Worm (Caenorhabditis elegans) whole organism, L1 larva: ENCODE measurements around the gene F47B8.3.

Experiments used
- C04F5.9 ChIP-seq: sonication (generic microtip); optimal IDR thresholded peaks from 2 replicates; lab custom pipeline; 2016; ENCODE audit warnings: missing genetic modification characterization, missing compliant biosample characterization
- C16A3.4 ChIP-seq: fragments of 150-350 bp; optimal IDR thresholded peaks from 2 replicates; lab custom pipeline; 2014; ENCODE audit warnings: missing biosample characterization, missing genetic modification characterization
- F16B12.6 ChIP-seq: fragments of 150-350 bp; optimal IDR thresholded peaks from 2 replicates; lab custom pipeline; 2014; ENCODE audit warnings: missing biosample characterization, missing genetic modification characterization
- Y116A8C.19 ChIP-seq: sonication (generic microtip); optimal IDR thresholded peaks from 2 replicates; lab custom pipeline; 2016; ENCODE audit warnings: missing compliant biosample characterization, missing genetic modification characterization, borderline replicate concordance
- aly-2 ChIP-seq: fragments of 150-350 bp; optimal IDR thresholded peaks from 2 replicates; lab custom pipeline; 2014; ENCODE audit warnings: missing biosample characterization, missing genetic modification characterization
- ama-1 ChIP-seq: fragments of 150-350 bp; optimal IDR thresholded peaks from 2 replicates; lab custom pipeline; 2014
- ceh-88 ChIP-seq: fragments of 200-800 bp; sonication (Bioruptor generic); IDR thresholded peaks from 2 replicates; pipeline ENCODE4 v1.3.6; 2022; ENCODE audit warnings: missing genetic modification characterization, missing compliant biosample characterization
- efl-1 ChIP-seq, 4 experiments: fragments of 150-350 bp; optimal IDR thresholded peaks in 3 of 4; peaks in 1 of 4; 1 replicate in 1 of 4; 2 replicates in 3 of 4; lab custom pipeline; 2014; ENCODE audit warnings: missing biosample characterization in 2 of 4, missing genetic modification characterization in 2 of 4, missing genetic modification reagents in 2 of 4
- efl-3 ChIP-seq: fragments of 200-800 bp; sonication (Bioruptor generic); optimal IDR thresholded peaks from 2 replicates; lab custom pipeline; 2018; ENCODE audit warnings: mild to moderate bottlenecking, missing genetic modification characterization, missing compliant biosample characterization
- egl-13 ChIP-seq: sonication (generic microtip); optimal IDR thresholded peaks from 2 replicates; lab custom pipeline; 2016; ENCODE audit warnings: missing genotype, missing genetic modification reagents, missing genetic modification characterization, missing compliant biosample characterization
- egl-27 ChIP-seq, 2 experiments: fragments of 150-350 bp in 1 of 2; sonication (generic microtip); optimal IDR thresholded peaks; 3 replicates each; lab custom pipeline; 2017 to 2018; ENCODE audit warnings: missing biosample characterization in 2 of 2, missing genetic modification characterization in 2 of 2, missing genetic modification reagents in 2 of 2
- elt-2 ChIP-seq: sonication (generic microtip); optimal IDR thresholded peaks from 2 replicates; lab custom pipeline; 2016; ENCODE audit warnings: missing genetic modification characterization, mild to moderate bottlenecking, inconsistent platforms, missing compliant biosample characterization, missing genetic modification reagents
- elt-3 ChIP-seq, 6 experiments: fragments of 150-350 bp in 1 of 6; sonication (generic microtip); optimal IDR thresholded peaks; 2 replicates each; lab custom pipeline; 2017 to 2018; ENCODE audit warnings: missing biosample characterization in 6 of 6, missing genetic modification characterization in 6 of 6, inconsistent platforms in 1 of 6
- fkh-8 ChIP-seq: sonication (generic microtip); optimal IDR thresholded peaks from 2 replicates; lab custom pipeline; 2016; ENCODE audit warnings: mild to moderate bottlenecking, missing genetic modification characterization, missing compliant biosample characterization
- grh-1 ChIP-seq: fragments of 200-800 bp; sonication (Bioruptor generic); IDR thresholded peaks from 2 replicates; pipeline ENCODE4 v1.3.6; 2022; ENCODE audit warnings: missing genetic modification reagents, missing genetic modification characterization, missing compliant biosample characterization
- hlh-4 ChIP-seq: sonication (generic microtip); optimal IDR thresholded peaks from 2 replicates; lab custom pipeline; 2016; ENCODE audit warnings: mild to moderate bottlenecking, missing genetic modification characterization, missing compliant biosample characterization
- irx-1 ChIP-seq: sonication (generic microtip); optimal IDR thresholded peaks from 2 replicates; lab custom pipeline; 2016; ENCODE audit warnings: missing genetic modification characterization, missing compliant biosample characterization
- isw-1 ChIP-seq: fragments of 200-800 bp; sonication (Bioruptor generic); IDR thresholded peaks from 2 replicates; pipeline ENCODE4 v1.3.6; 2022; ENCODE audit warnings: missing genetic modification characterization, missing compliant biosample characterization
- jun-1 ChIP-seq: fragments of 150-350 bp; optimal IDR thresholded peaks from 2 replicates; lab custom pipeline; 2014; ENCODE audit warnings: missing biosample characterization, missing genetic modification reagents, missing genetic modification characterization
- lin-13 ChIP-seq: fragments of 150-350 bp; optimal IDR thresholded peaks from 2 replicates; lab custom pipeline; 2014; ENCODE audit warnings: missing biosample characterization, missing genetic modification reagents, missing genetic modification characterization
- lin-14 ChIP-seq: fragments of 200-800 bp; sonication (Bioruptor generic); optimal IDR thresholded peaks from 2 replicates; lab custom pipeline; 2018; ENCODE audit warnings: mild to moderate bottlenecking, missing genetic modification characterization, moderate library complexity, missing compliant biosample characterization
- lin-15B ChIP-seq: fragments of 150-350 bp; sonication (generic microtip); optimal IDR thresholded peaks from 3 replicates; lab custom pipeline; 2014; ENCODE audit warnings: missing biosample characterization, missing genetic modification characterization
- lin-35 ChIP-seq, 2 experiments: fragments of 150-350 bp; optimal IDR thresholded peaks; 2 replicates each; lab custom pipeline; 2014; ENCODE audit warnings: missing biosample characterization in 2 of 2, missing genetic modification characterization in 2 of 2, missing genetic modification reagents in 2 of 2
- mab-9 ChIP-seq: fragments of 200-800 bp; sonication (Bioruptor generic); IDR thresholded peaks from 2 replicates; pipeline ENCODE4 v1.3.6; 2022; ENCODE audit warnings: missing genetic modification reagents, missing genetic modification characterization, missing compliant biosample characterization
- mep-1 ChIP-seq: fragments of 150-350 bp; optimal IDR thresholded peaks from 2 replicates; lab custom pipeline; 2014; ENCODE audit warnings: missing biosample characterization, missing genetic modification characterization
- nhr-11 ChIP-seq: fragments of 150-350 bp; optimal IDR thresholded peaks from 2 replicates; lab custom pipeline; 2014; ENCODE audit warnings: missing biosample characterization, missing genetic modification characterization
- nhr-28 ChIP-seq: fragments of 150-350 bp; optimal IDR thresholded peaks from 2 replicates; lab custom pipeline; 2014; ENCODE audit warnings: missing biosample characterization, missing genetic modification characterization
- nhr-76 ChIP-seq: sonication (generic microtip); optimal IDR thresholded peaks from 2 replicates; lab custom pipeline; 2017; ENCODE audit warnings: missing biosample characterization, missing genetic modification characterization
- nhr-77 ChIP-seq: fragments of 150-350 bp; optimal IDR thresholded peaks from 2 replicates; lab custom pipeline; 2014; ENCODE audit warnings: missing biosample characterization, missing genetic modification characterization
- nhr-84 ChIP-seq: sonication (generic microtip); optimal IDR thresholded peaks from 2 replicates; lab custom pipeline; 2017; ENCODE audit warnings: missing biosample characterization, missing genetic modification characterization
- nhr-85 ChIP-seq: sonication (generic microtip); peaks from one replicate; lab custom pipeline; 2016; ENCODE audit warnings: missing genetic modification characterization, inconsistent platforms, missing compliant biosample characterization
- pqm-1 ChIP-seq: sonication (generic microtip); optimal IDR thresholded peaks from 3 replicates; lab custom pipeline; 2017; ENCODE audit warnings: missing biosample characterization, missing genetic modification characterization
- rnt-1 ChIP-seq: sonication (generic microtip); optimal IDR thresholded peaks from 2 replicates; lab custom pipeline; 2016; ENCODE audit warnings: mild to moderate bottlenecking, missing genetic modification characterization, moderate library complexity, missing compliant biosample characterization
- skn-1 ChIP-seq: fragments of 150-350 bp; optimal IDR thresholded peaks from 2 replicates; lab custom pipeline; 2014; ENCODE audit warnings: missing biosample characterization, missing genetic modification characterization
- snpc-4 ChIP-seq: fragments of 150-350 bp; optimal IDR thresholded peaks from 2 replicates; lab custom pipeline; 2014; ENCODE audit warnings: missing biosample characterization, missing genetic modification characterization
- sox-4 ChIP-seq: sonication (generic microtip); optimal IDR thresholded peaks from 2 replicates; lab custom pipeline; 2016; ENCODE audit warnings: missing genetic modification characterization, missing compliant biosample characterization
- swsn-7 ChIP-seq: sonication (generic microtip); optimal IDR thresholded peaks from 2 replicates; lab custom pipeline; 2016; ENCODE audit warnings: missing genetic modification characterization, missing compliant biosample characterization
- unc-130 ChIP-seq: fragments of 150-350 bp; optimal IDR thresholded peaks from 2 replicates; lab custom pipeline; 2017; ENCODE audit warnings: missing biosample characterization, missing genetic modification characterization, inconsistent platforms
- unc-30 ChIP-seq: sonication (generic microtip); optimal IDR thresholded peaks from 2 replicates; lab custom pipeline; 2017; ENCODE audit warnings: missing biosample characterization, missing genetic modification characterization
- unc-62 ChIP-seq: fragments of 150-350 bp; optimal IDR thresholded peaks from 2 replicates; lab custom pipeline; 2014; ENCODE audit warnings: missing biosample characterization, missing genetic modification reagents, missing genetic modification characterization
- unc-86 ChIP-seq: sonication (generic microtip); optimal IDR thresholded peaks from 2 replicates; lab custom pipeline; 2016; ENCODE audit warnings: missing genetic modification characterization, missing compliant biosample characterization
- xbp-1 ChIP-seq: sonication (generic microtip); optimal IDR thresholded peaks from 2 replicates; lab custom pipeline; 2016; ENCODE audit warnings: missing genetic modification characterization, missing compliant biosample characterization
- zag-1 ChIP-seq: fragments of 150-350 bp; optimal IDR thresholded peaks from 2 replicates; lab custom pipeline; 2014; ENCODE audit warnings: missing biosample characterization, missing genetic modification characterization
- zip-4 ChIP-seq: fragments of 200-800 bp; sonication (Bioruptor generic); optimal IDR thresholded peaks from 2 replicates; lab custom pipeline; 2018; ENCODE audit warnings: mild to moderate bottlenecking, missing genetic modification characterization, moderate library complexity, missing compliant biosample characterization
- ztf-11 ChIP-seq, 2 experiments: sonication (generic microtip); optimal IDR thresholded peaks; 2 replicates each; lab custom pipeline; 2016 to 2017; ENCODE audit warnings: missing genetic modification characterization in 2 of 2, missing biosample characterization in 1 of 2, missing compliant biosample characterization in 1 of 2

F47B8.3 gene

ce11 chrV:14294396-14294795, 28.4 kb downstream of the F47B8.3 start, which contains the start of gene F14D7.9:
F14D7.9 (plus strand) TSS chrV:14294696.
- TF ChIP-seq nhr-28 (tag; lab: Kevin White, UChicago) (no peak), jun-1 (no peak), egl-13 (no peak), snpc-4 (no peak), zag-1 (tag; lab: Kevin White, UChicago) (no peak), skn-1 (tag; lab: Kevin White, UChicago) (no peak), nhr-85 (no peak), mab-9 (GFP tag; lab: Robert Waterston, UW) (no peak), nhr-76 (no peak), xbp-1 (tag; lab: Kevin White, UChicago) (no peak), sox-4 (no peak), unc-130 (tag; lab: Kevin White, UChicago) (no peak), C16A3.4 (no peak), nhr-77 (no peak), lin-14 (no peak), ztf-11 (tag; optimal IDR thresholded peaks at IDR 0.05; lab: Kevin White, UChicago) (no peak)

- TF ChIP-seq pqm-1 (tag; lab: Kevin White, UChicago) (no peak), ama-1 (lab: Kevin White, UChicago) (no peak), isw-1 (GFP tag; lab: Robert Waterston, UW) (no peak), zag-1 (tag; lab: Kevin White, UChicago) (no peak), zip-4 (GFP tag; lab: Kevin White, UChicago) (no peak), nhr-76 (no peak), C04F5.9 (no peak), ceh-88 (no peak), unc-30 (tag; lab: Kevin White, UChicago) (no peak), efl-3 (GFP tag; lab: Kevin White, UChicago) (no peak), irx-1 (tag; lab: Kevin White, UChicago) (no peak), mab-9 (GFP tag; lab: Robert Waterston, UW) (no peak), skn-1 (tag; lab: Kevin White, UChicago) (no peak), hlh-4 (tag; lab: Kevin White, UChicago) (no peak), elt-3 (tag; optimal IDR thresholded peaks at IDR 0.05; lab: Kevin White, UChicago) (no peak), nhr-84 (no peak), mep-1 (tag; lab: Kevin White, UChicago) (no peak), unc-130 (tag; lab: Kevin White, UChicago) (no peak), nhr-11 (tag; lab: Kevin White, UChicago) (no peak), grh-1 (GFP tag; lab: Robert Waterston, UW) (no peak)
- TF ChIP-seq, all 84 proteins: peak for 0
Observed at ce11 chrV:14293667-14294194, 29.1 kb downstream of the F47B8.3 start, which contains the start of gene F14D7.2. F14D7.2 (minus strand) TSS chrV:14293717.

- TF ChIP-seq efl-3 (GFP tag; lab: Kevin White, UChicago) (no peak), aly-2 (no peak), unc-62 (GFP tag; lab: Kevin White, UChicago) (no peak), unc-86 (no peak), nhr-11 (tag; lab: Kevin White, UChicago) (no peak)
Observed at ce11 chrV:14290636-14291035, 32.2 kb downstream of the F47B8.3 start, which contains the start of gene F14D7.18. F14D7.18 (minus strand) TSS chrV:14290736.

- TF ChIP-seq fkh-8 (tag; lab: Kevin White, UChicago) (no peak), egl-27 (tag; optimal IDR thresholded peaks at IDR 0.05; lab: Kevin White, UChicago) (no peak), efl-1 (optimal IDR thresholded peaks at IDR 0.05; lab: Kevin White, UChicago) (no peak), efl-1 (GFP tag; optimal IDR thresholded peaks at IDR 0.05 in 1 of 2; lab: Kevin White, UChicago) (no peak), C04F5.9 (no peak), rnt-1 (tag; lab: Kevin White, UChicago) (no peak), lin-35 (GFP tag; optimal IDR thresholded peaks at IDR 0.05; lab: Kevin White, UChicago) (no peak), Y116A8C.19 (no peak), lin-13 (GFP tag; lab: Kevin White, UChicago) (no peak), zag-1 (tag; lab: Kevin White, UChicago) (no peak), lin-15B (tag; lab: Kevin White, UChicago) (no peak), snpc-4 (no peak), swsn-7 (no peak), jun-1 (no peak), nhr-76 (no peak), elt-2 (tag; lab: Kevin White, UChicago) (no peak), F16B12.6 (tag; lab: Kevin White, UChicago) (no peak)
Observed at ce11 chrV:14289363-14289762, 33.4 kb downstream of the F47B8.3 start, which contains the start of gene F14D7.1. F14D7.1 (minus strand) TSS chrV:14289463.
